Worm (Caenorhabditis elegans): ENCODE measurements around the gene F55C9.11.

- TF ChIP-seq him-1 (tag; optimal IDR thresholded peaks at IDR 0.05) (no peak), W03F9.2 (tag; optimal IDR thresholded peaks at IDR 0.05) (no peak), dao-5 (tag; optimal IDR thresholded peaks at IDR 0.05) (no peak)
Observed at ce11 chrV:19354506-19354905, 45.0 kb upstream of the F55C9.11 start.
